Worm (Caenorhabditis elegans) whole organism, midembryonic: Measurements from ENCODE around the gene K03A11.6.

Experiments used
- T22C8.4 ChIP-seq: fragments of 200-800 bp; sonication (Bioruptor generic); IDR thresholded peaks from 2 replicates; pipeline ENCODE4 v1.3.6; 2022; ENCODE audit warnings: missing genetic modification characterization, missing compliant biosample characterization
- cog-1 ChIP-seq: sonication (generic microtip); optimal IDR thresholded peaks from 2 replicates; lab custom pipeline; 2016; ENCODE audit warnings: missing genetic modification characterization, missing compliant biosample characterization
- flt-1 ChIP-seq: fragments of 200-800 bp; sonication (Bioruptor generic); IDR thresholded peaks from 2 replicates; pipeline ENCODE4 v1.3.6; 2022; ENCODE audit warnings: missing genetic modification characterization, missing compliant biosample characterization
- klf-2 ChIP-seq: fragments of 200-800 bp; sonication (Bioruptor generic); conservative IDR thresholded peaks from 2 replicates; pipeline ENCODE4 v1.3.6; 2022; ENCODE audit warnings: missing genetic modification reagents, missing genetic modification characterization, missing compliant biosample characterization
- med-1 ChIP-seq: sonication (generic microtip); optimal IDR thresholded peaks from 2 replicates; lab custom pipeline; 2017; ENCODE audit warnings: missing genetic modification characterization, mild to moderate bottlenecking, missing compliant biosample characterization, antibody characterized with exemption, missing genetic modification reagents; ENCODE audit not compliant: insufficient read depth
- ref-1 ChIP-seq: fragments of 200-800 bp; sonication (Bioruptor generic); conservative IDR thresholded peaks from 2 replicates; pipeline ENCODE4 v1.3.6; 2022; ENCODE audit warnings: missing genetic modification reagents, missing genetic modification characterization, missing compliant biosample characterization
- tab-1 ChIP-seq: fragments of 200-800 bp; sonication (Bioruptor generic); IDR thresholded peaks from 2 replicates; pipeline ENCODE4 v1.3.6; 2022; ENCODE audit warnings: missing genetic modification characterization, missing compliant biosample characterization
- ztf-23 ChIP-seq: fragments of 200-800 bp; sonication (Bioruptor generic); IDR thresholded peaks from 2 replicates; pipeline ENCODE4 v1.3.6; 2022; ENCODE audit warnings: missing genetic modification reagents, missing genetic modification characterization, missing compliant biosample characterization
- ztf-29 ChIP-seq: fragments of 200-800 bp; sonication (Bioruptor generic); IDR thresholded peaks from 2 replicates; pipeline ENCODE4 v1.3.6; 2022; ENCODE audit warnings: missing genetic modification reagents, missing genetic modification characterization, missing compliant biosample characterization

K03A11.6 gene

DNA sequence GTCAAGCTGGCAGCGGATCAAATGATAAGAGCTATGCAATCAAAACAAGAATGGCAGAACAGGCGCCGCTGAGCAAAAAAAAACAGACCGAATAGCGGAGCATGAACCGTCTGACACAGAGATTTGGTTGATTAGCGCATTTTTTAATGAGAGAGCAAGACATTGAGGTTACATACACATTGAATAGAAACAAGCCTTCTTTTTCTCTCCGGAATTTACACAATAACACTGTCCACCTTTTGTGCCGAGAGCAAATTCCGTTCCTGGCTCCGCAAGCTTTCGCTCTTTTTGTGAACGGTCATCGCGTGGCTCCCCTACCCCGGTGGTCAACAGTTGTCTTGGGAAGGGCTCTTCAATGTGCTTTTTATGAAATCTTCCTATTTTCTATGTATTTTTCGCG lies at the start of gene K03A11.6:
Gene K03A11.6, plus strand, starts transcription at position 301 of the 400 bp plus-strand sequence.
- TF ChIP-seq T22C8.4 (GFP tag; lab: Robert Waterston, UW) = no peak
- no peak for TF ChIP-seq ref-1 (GFP tag; lab: Robert Waterston, UW)
- TF ChIP-seq cog-1 (tag; lab: Kevin White, UChicago) = no peak
- TF ChIP-seq med-1 (GFP tag; lab: Kevin White, UChicago) = no peak
- no peak for TF ChIP-seq flt-1 (GFP tag; lab: Robert Waterston, UW)
- TF ChIP-seq ztf-23 (GFP tag; lab: Robert Waterston, UW) = no peak
- TF ChIP-seq tab-1 (GFP tag; lab: Robert Waterston, UW) = no peak
- no peak for TF ChIP-seq klf-2 (GFP tag; lab: Robert Waterston, UW)
- no peak for TF ChIP-seq ztf-29

ce11 chrX:13006328-13006727 lies 49.3 kb upstream of the K03A11.6 start:
- no peak for TF ChIP-seq med-1 (GFP tag; lab: Kevin White, UChicago)
- TF ChIP-seq klf-2 (GFP tag; lab: Robert Waterston, UW) = no peak
- TF ChIP-seq ref-1 (GFP tag; lab: Robert Waterston, UW) = no peak
- TF ChIP-seq flt-1 (GFP tag; lab: Robert Waterston, UW) = no peak
- no peak for TF ChIP-seq T22C8.4 (GFP tag; lab: Robert Waterston, UW)

DNA sequence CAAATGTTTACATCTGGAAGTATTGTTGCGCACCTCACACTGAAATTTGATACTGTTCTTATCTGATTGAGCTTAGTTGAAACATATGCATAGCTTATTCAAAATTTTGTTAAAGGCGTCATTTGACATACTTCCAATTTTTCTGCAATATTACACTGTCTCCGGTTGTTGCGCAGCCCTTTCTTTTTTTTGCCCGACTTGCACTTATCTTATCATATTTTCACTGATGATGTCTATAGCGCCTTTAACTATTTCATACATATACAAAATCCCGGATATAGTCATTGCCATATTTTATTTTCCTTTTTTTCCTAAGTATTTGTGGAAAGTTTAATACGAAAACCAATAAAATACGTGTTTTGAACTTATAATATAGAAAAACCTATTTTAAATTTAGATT lies 48.9 kb upstream of the K03A11.6 start:
- no peak for TF ChIP-seq flt-1 (GFP tag; lab: Robert Waterston, UW)
- no peak for TF ChIP-seq klf-2 (GFP tag; lab: Robert Waterston, UW)

DNA sequence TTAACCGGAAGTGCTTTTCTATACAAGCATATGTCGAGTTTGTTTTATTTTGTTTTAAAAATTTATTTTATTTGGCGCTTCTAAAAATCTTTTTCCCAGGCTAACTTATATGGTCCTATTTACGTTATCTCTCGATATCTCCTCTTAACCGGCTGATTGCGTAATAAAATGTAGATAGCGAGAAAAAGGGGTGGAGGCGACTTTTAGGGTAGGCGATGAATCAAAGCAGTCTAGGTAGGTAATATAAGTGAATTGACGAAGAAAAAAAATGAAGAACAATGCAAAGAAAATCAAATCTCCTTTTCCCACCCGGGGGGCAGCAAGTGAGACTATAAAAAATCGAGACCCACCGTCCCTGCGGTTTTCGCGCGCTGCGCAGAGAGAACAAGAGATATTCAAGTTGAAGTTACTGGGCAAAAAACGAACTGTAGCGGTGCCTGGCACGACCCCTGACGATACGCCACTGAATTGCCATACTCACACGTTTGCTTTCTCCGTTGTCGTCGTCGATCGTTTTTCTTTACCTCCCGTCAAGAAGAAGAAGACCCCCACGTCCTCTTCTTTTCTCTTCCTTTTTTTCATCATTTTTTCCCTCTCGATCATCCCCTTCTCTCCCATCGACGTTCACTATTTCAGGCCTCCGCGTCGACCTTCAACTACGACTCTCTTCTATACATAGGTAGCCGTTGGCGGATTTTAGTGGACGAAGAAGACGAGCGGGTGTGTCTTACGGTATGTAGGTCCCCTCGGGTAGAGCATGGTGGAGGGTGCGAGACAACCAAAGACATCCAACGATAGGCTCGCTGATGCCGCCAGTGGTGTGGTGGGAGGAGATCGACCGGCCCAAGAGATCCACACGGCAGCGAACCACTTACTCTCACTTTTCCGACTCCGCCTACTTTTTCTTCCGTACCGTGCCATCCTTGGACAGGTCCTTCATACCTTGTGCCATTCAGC lies 47.5 kb upstream of the K03A11.6 start, which contains the start of gene nhr-25:
Gene nhr-25, plus strand, starts transcription at position 637 of the 957 bp plus-strand sequence.
- TF ChIP-seq flt-1 (GFP tag; lab: Robert Waterston, UW) (no peak), ref-1 (GFP tag; lab: Robert Waterston, UW) (no peak), T22C8.4 (GFP tag; lab: Robert Waterston, UW) (no peak), cog-1 (tag; lab: Kevin White, UChicago) (no peak), klf-2 (GFP tag; lab: Robert Waterston, UW) (no peak), ztf-23 (GFP tag; lab: Robert Waterston, UW) (no peak), tab-1 (GFP tag; lab: Robert Waterston, UW) (no peak), med-1 (GFP tag; lab: Kevin White, UChicago) (no peak)

DNA sequence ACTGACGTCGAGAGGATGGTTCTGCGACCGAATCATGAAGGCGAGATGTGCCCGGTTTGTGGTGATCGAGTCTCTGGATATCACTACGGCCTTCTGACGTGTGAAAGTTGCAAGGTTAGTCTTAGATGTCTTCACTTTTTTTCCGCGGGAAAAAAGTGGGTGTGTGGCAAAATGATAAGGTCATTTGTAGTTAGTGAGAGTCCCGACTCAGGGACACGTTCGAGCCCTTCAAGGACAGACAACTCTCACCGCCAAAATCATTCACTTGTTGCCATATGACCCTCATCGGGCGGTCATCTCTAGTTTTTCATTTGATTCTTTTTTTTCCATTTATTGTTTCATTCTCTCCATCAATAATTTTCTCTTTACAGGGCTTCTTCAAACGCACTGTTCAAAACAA lies 46.8 kb upstream of the K03A11.6 start:
- TF ChIP-seq T22C8.4 (GFP tag; lab: Robert Waterston, UW) (no peak), ztf-29 (no peak), tab-1 (GFP tag; lab: Robert Waterston, UW) (no peak), cog-1 (tag; lab: Kevin White, UChicago) (no peak), med-1 (GFP tag; lab: Kevin White, UChicago) (no peak), ztf-23 (GFP tag; lab: Robert Waterston, UW) (no peak), klf-2 (GFP tag; lab: Robert Waterston, UW) (no peak), flt-1 (GFP tag; lab: Robert Waterston, UW) (no peak), ref-1 (GFP tag; lab: Robert Waterston, UW) (no peak)

DNA sequence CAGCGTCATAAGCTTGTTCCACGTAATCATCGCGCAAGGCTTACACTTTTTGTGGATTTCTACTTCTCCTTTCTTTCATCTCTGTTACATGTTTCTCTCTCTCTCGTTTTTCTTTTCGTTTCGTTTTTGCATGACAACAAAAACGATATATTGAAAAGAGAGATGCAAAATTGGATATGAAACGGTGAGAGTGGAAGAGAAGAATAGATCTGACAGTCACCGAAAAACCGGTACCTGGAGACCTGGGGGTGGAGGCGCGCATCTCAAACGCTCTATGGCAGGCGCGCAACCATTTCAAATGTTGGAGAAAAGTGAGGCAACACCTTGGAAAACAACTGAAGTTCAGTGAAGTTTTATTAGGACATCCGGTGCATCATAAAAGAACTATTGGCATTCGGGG lies 46.0 kb upstream of the K03A11.6 start:
- TF ChIP-seq cog-1 (tag; lab: Kevin White, UChicago) (no peak), T22C8.4 (GFP tag; lab: Robert Waterston, UW) (no peak), klf-2 (GFP tag; lab: Robert Waterston, UW) (no peak), ztf-29 (no peak), tab-1 (GFP tag; lab: Robert Waterston, UW) (no peak), ref-1 (GFP tag; lab: Robert Waterston, UW) (no peak), med-1 (GFP tag; lab: Kevin White, UChicago) (no peak), ztf-23 (GFP tag; lab: Robert Waterston, UW) (no peak), flt-1 (GFP tag; lab: Robert Waterston, UW) (no peak)

DNA sequence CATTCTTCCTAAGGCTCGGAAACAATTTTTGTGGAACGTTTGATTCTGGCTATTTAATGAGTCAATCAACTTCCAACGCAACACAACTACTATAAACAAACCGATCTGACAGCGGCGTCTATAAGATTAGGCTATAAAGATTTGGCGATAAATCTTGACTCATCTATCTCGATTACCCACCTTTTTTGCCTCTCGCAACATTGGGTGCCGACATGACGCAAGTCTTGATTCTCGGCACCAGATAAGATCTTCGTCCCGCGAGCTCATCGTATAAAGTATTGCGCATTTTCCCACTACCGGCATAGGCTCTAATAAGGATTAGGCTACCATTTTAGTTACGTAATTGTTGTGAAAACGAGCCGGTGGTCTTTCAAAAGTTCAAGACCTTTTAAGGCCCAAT lies 43.8 kb upstream of the K03A11.6 start:
- TF ChIP-seq flt-1 (GFP tag; lab: Robert Waterston, UW) = 0 out of 2 replicates have a peak, but pooled peaks have one; percentile 54
- TF ChIP-seq ztf-23 (GFP tag; lab: Robert Waterston, UW) = no peak

DNA sequence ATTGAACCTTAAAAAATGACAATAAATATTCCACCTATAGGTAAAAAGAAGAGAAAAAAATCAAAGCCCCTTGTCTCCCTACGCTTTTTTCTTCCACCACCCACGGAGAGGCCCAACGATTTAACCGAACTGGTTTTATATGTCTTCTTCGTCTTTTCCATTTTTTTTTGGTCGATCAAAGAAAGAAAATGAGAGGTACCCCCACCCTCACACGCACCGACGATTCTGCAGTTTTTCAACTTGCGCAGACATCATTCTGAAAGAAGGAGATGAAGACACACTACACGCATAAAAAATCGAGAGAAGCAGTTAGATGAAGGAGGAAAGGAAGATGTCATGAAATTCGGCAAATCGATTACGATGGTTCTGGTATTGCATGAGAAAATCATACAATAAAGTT lies 41.3 kb upstream of the K03A11.6 start:
- TF ChIP-seq ztf-23 (GFP tag; lab: Robert Waterston, UW) = no peak
- TF ChIP-seq flt-1 (GFP tag; lab: Robert Waterston, UW) = no peak
- no peak for TF ChIP-seq med-1 (GFP tag; lab: Kevin White, UChicago)

ce11 chrX:13016290-13016689 lies 39.4 kb upstream of the K03A11.6 start:
- TF ChIP-seq T22C8.4 (GFP tag; lab: Robert Waterston, UW) (no peak), ztf-29 (no peak), klf-2 (GFP tag; lab: Robert Waterston, UW) (no peak), ztf-23 (GFP tag; lab: Robert Waterston, UW) (no peak), ref-1 (GFP tag; lab: Robert Waterston, UW) (no peak), med-1 (GFP tag; lab: Kevin White, UChicago) (no peak), flt-1 (GFP tag; lab: Robert Waterston, UW) (no peak), tab-1 (GFP tag; lab: Robert Waterston, UW) (no peak), cog-1 (tag; lab: Kevin White, UChicago) (no peak)
